Worm (Caenorhabditis elegans) whole organism, L3 larva: Measurements from ENCODE around the gene C56C10.6.
"Not testable (repeated sequence)": the region's sequence is repeated elsewhere in the genome, so short reads cannot be mapped to it uniquely, and the experiment has no call there.

Experiments used
- R02D3.7 ChIP-seq: fragments of 150-350 bp; optimal IDR thresholded peaks from 2 replicates; lab custom pipeline; 2014; ENCODE audit warnings: missing biosample characterization, missing genetic modification characterization
- elt-1 ChIP-seq: fragments of 150-350 bp; optimal IDR thresholded peaks from 2 replicates; lab custom pipeline; 2014; ENCODE audit warnings: missing biosample characterization, missing genetic modification characterization
- jun-1 ChIP-seq: fragments of 150-350 bp; optimal IDR thresholded peaks from 2 replicates; lab custom pipeline; 2014; ENCODE audit warnings: missing biosample characterization, missing genetic modification reagents, missing genetic modification characterization
- nfya-1 ChIP-seq: sonication (generic microtip); optimal IDR thresholded peaks from 2 replicates; lab custom pipeline; 2017; ENCODE audit warnings: missing genetic modification characterization, mild to moderate bottlenecking, missing compliant biosample characterization, antibody characterized with exemption, moderate library complexity; ENCODE audit not compliant: insufficient read depth
- skn-1 ChIP-seq: fragments of 150-350 bp; optimal IDR thresholded peaks from 2 replicates; lab custom pipeline; 2014; ENCODE audit warnings: missing biosample characterization, missing genetic modification characterization

ce11 chrII:6627182-6627581 is 46.0 kb upstream of the C56C10.6 start, which contains the start of the genes F54H5.5 and F54H5.2:
- TF ChIP-seq skn-1, jun-1, nfya-1, R02D3.7, elt-1 (tag; lab: Kevin White, UChicago): not testable (repeated sequence)
